Fruit fly (Drosophila melanogaster) whole organism, wandering third instar larva: ENCODE results near the gene Mcm7.

ENCODE experiments used
- Dif ChIP-seq: fragments of 200-275, 200-300 bp; sonication (Bioruptor generic); optimal IDR thresholded peaks from 2 replicates; lab custom pipeline; 2018; ENCODE audit warnings: missing biosample characterization, missing genetic modification characterization; ENCODE audit not compliant: partially characterized antibody
- HLH106 ChIP-seq: fragments of 200-800 bp; optimal IDR thresholded peaks from 3 replicates; lab custom pipeline; 2019; ENCODE audit warnings: missing biosample characterization, mild to moderate bottlenecking, missing genetic modification characterization, moderate library complexity
- Hnf4 ChIP-seq: fragments of 200-800 bp; sonication (Bioruptor generic); optimal IDR thresholded peaks from 2 replicates; lab custom pipeline; 2016; ENCODE audit warnings: missing biosample characterization, mild to moderate bottlenecking, missing genetic modification characterization
- Sp1 ChIP-seq: fragments of 200-800 bp; sonication (Bioruptor generic); optimal IDR thresholded peaks from 3 replicates; lab custom pipeline; 2019; ENCODE audit warnings: missing biosample characterization, mild to moderate bottlenecking, missing genetic modification characterization, moderate library complexity
- dl ChIP-seq, 2 experiments: fragments of 175-275, 200-275 bp in 1 of 2; fragments of 200-275 bp in 1 of 2; sonication (Bioruptor generic); optimal IDR thresholded peaks; lab custom pipeline; 2018; ENCODE audit warnings: mild to moderate bottlenecking in 2 of 2, missing biosample characterization in 2 of 2, missing genetic modification characterization in 2 of 2, moderate library complexity in 2 of 2; ENCODE audit not compliant: partially characterized antibody in 2 of 2, insufficient read depth in 1 of 2
- dsf ChIP-seq: sonication (Bioruptor generic); optimal IDR thresholded peaks from 2 replicates; lab custom pipeline; 2016; ENCODE audit warnings: missing biosample characterization, missing genetic modification characterization, borderline replicate concordance
- foxo ChIP-seq, 2 experiments: fragments of 200-800 bp; sonication (Bioruptor generic); optimal IDR thresholded peaks; 2 replicates in 1 of 2; 3 replicates in 1 of 2; lab custom pipeline; 2016 to 2017; ENCODE audit warnings: missing biosample characterization in 2 of 2, missing genetic modification characterization in 2 of 2
- h ChIP-seq: fragments of 200-800 bp; sonication (Bioruptor generic); optimal IDR thresholded peaks from 3 replicates; lab custom pipeline; 2016; ENCODE audit warnings: missing biosample characterization, mild to moderate bottlenecking, missing genetic modification characterization
- jim ChIP-seq: fragments of 175-275, 200-325 bp; sonication (Bioruptor generic); optimal IDR thresholded peaks from 2 replicates; lab custom pipeline; 2016; ENCODE audit warnings: missing biosample characterization, mild to moderate bottlenecking, missing genetic modification characterization
- psq ChIP-seq: fragments of 200-800 bp; sonication (Bioruptor generic); optimal IDR thresholded peaks from 3 replicates; lab custom pipeline; 2017; ENCODE audit warnings: missing biosample characterization, mild to moderate bottlenecking, missing genetic modification characterization, moderate library complexity
- sage ChIP-seq: fragments of 200-800 bp; sonication (Bioruptor generic); optimal IDR thresholded peaks from 2 replicates; lab custom pipeline; 2016; ENCODE audit warnings: missing biosample characterization, mild to moderate bottlenecking, missing genetic modification characterization
- sv ChIP-seq: fragments of 200-800 bp; sonication (Bioruptor generic); optimal IDR thresholded peaks from 3 replicates; lab custom pipeline; 2016; ENCODE audit warnings: missing biosample characterization, missing genetic modification characterization

DNA sequence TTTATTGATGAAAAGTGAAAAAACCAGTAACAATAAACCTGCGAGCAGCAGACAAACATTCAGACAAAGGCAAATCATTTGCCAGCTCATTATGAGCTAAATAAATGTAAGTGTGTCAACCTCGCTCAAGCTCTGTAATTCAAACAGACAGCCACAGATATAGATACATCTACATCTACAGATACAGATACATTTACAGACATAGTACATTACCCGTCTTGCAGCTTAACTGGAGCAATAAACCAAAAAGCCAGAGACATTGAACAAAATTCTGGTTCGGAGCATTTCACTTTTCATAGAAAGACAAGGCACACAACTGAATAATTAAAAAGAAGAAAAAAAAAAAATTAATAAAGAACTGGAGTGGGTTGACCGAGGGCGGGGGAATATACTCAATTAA is 28.3 kb downstream of the Mcm7 start:
- TF ChIP-seq HLH106 (tag; lab: Kevin White, UChicago): no peak
- TF ChIP-seq Sp1: no peak
- TF ChIP-seq foxo (GFP tag; optimal IDR thresholded peaks at IDR 0.05; lab: Kevin White, UChicago): no peak
- no peak for TF ChIP-seq Dif
- no peak for TF ChIP-seq sage (GFP tag; lab: Kevin White, UChicago)
- TF ChIP-seq dl (GFP tag; optimal IDR thresholded peaks at IDR 0.05; lab: Kevin White, UChicago; ENCODE audit: insufficient read depth in 1 of 2, partially characterized antibody in 2 of 2): no peak
- no peak for TF ChIP-seq psq (GFP tag; lab: Kevin White, UChicago)
- no peak for TF ChIP-seq Hnf4
- no peak for TF ChIP-seq jim
- no peak for TF ChIP-seq dsf (GFP tag; lab: Kevin White, UChicago)
- no peak for TF ChIP-seq h (GFP tag; lab: Kevin White, UChicago)
- TF ChIP-seq sv: no peak
